Worm (Caenorhabditis elegans) whole organism, late embryonic: ENCODE data around the gene Y57G11C.42.

Experiments used
- C38D4.7 ChIP-seq: fragments of 200-800 bp; sonication (Bioruptor generic); optimal IDR thresholded peaks from 2 replicates; lab custom pipeline; 2018; ENCODE audit warnings: mild to moderate bottlenecking, missing genetic modification characterization, moderate library complexity, missing compliant biosample characterization
- ama-1 ChIP-seq: fragments of 150-350 bp; optimal IDR thresholded peaks from 2 replicates; lab custom pipeline; 2014
- ceh-14 ChIP-seq: sonication (generic microtip); optimal IDR thresholded peaks from 2 replicates; lab custom pipeline; 2016; ENCODE audit warnings: missing genotype, missing genetic modification characterization, missing compliant biosample characterization
- ceh-18 ChIP-seq: sonication (generic microtip); optimal IDR thresholded peaks from 2 replicates; lab custom pipeline; 2016; ENCODE audit warnings: missing genetic modification characterization, missing compliant biosample characterization
- ceh-19 ChIP-seq: fragments of 200-800 bp; sonication (Bioruptor generic); optimal IDR thresholded peaks from 2 replicates; lab custom pipeline; 2018; ENCODE audit warnings: mild to moderate bottlenecking, missing genetic modification characterization, missing compliant biosample characterization
- ceh-31 ChIP-seq: sonication (generic microtip); optimal IDR thresholded peaks from 2 replicates; lab custom pipeline; 2016; ENCODE audit warnings: missing genetic modification characterization, missing compliant biosample characterization
- ceh-34 ChIP-seq: sonication (generic microtip); optimal IDR thresholded peaks from 2 replicates; lab custom pipeline; 2016; ENCODE audit warnings: mild to moderate bottlenecking, missing genetic modification characterization, missing compliant biosample characterization
- ceh-48 ChIP-seq: sonication (generic microtip); optimal IDR thresholded peaks from 2 replicates; lab custom pipeline; 2016; ENCODE audit warnings: missing genetic modification characterization, inconsistent platforms, missing compliant biosample characterization
- ceh-6 ChIP-seq: fragments of 200-800 bp; sonication (Bioruptor generic); optimal IDR thresholded peaks from 2 replicates; lab custom pipeline; 2018; ENCODE audit warnings: mild to moderate bottlenecking, missing genetic modification characterization, missing compliant biosample characterization
- ets-4 ChIP-seq: sonication (generic microtip); optimal IDR thresholded peaks from 2 replicates; lab custom pipeline; 2016; ENCODE audit warnings: missing genetic modification characterization, missing compliant biosample characterization
- fkh-10 ChIP-seq: fragments of 150-350 bp; optimal IDR thresholded peaks from 2 replicates; lab custom pipeline; 2014; ENCODE audit warnings: missing biosample characterization, missing genetic modification reagents, missing genetic modification characterization
- hlh-15 ChIP-seq: sonication (generic microtip); optimal IDR thresholded peaks from 2 replicates; lab custom pipeline; 2016; ENCODE audit warnings: missing genetic modification characterization, missing compliant biosample characterization
- hlh-30 ChIP-seq: sonication (generic microtip); optimal IDR thresholded peaks from 2 replicates; lab custom pipeline; 2017; ENCODE audit warnings: antibody characterized with exemption, missing genetic modification characterization, missing compliant biosample characterization; ENCODE audit not compliant: insufficient read depth
- lim-6 ChIP-seq: sonication (generic microtip); optimal IDR thresholded peaks from 2 replicates; lab custom pipeline; 2016; ENCODE audit warnings: missing genetic modification characterization, missing compliant biosample characterization
- nfya-1 ChIP-seq: sonication (generic microtip); optimal IDR thresholded peaks from 2 replicates; lab custom pipeline; 2017; ENCODE audit warnings: missing genetic modification characterization, mild to moderate bottlenecking, missing compliant biosample characterization, antibody characterized with exemption, moderate library complexity
- nhr-11 ChIP-seq: fragments of 150-350 bp; optimal IDR thresholded peaks from 2 replicates; lab custom pipeline; 2014; ENCODE audit warnings: missing biosample characterization, missing genetic modification characterization
- odd-2 ChIP-seq: sonication (generic microtip); optimal IDR thresholded peaks from 2 replicates; lab custom pipeline; 2017; ENCODE audit warnings: antibody characterized with exemption, mild to moderate bottlenecking, missing genetic modification characterization, missing compliant biosample characterization
- pag-3 ChIP-seq: sonication (generic microtip); optimal IDR thresholded peaks from 2 replicates; lab custom pipeline; 2016; ENCODE audit warnings: missing compliant biosample characterization, missing genetic modification characterization, borderline replicate concordance
- pat-9 ChIP-seq: fragments of 200-800 bp; sonication (Bioruptor generic); optimal IDR thresholded peaks from 2 replicates; lab custom pipeline; 2018; ENCODE audit warnings: mild to moderate bottlenecking, missing genetic modification characterization, moderate library complexity, missing compliant biosample characterization
- pha-2 ChIP-seq: sonication (generic microtip); optimal IDR thresholded peaks from 2 replicates; lab custom pipeline; 2017; ENCODE audit warnings: mild to moderate bottlenecking, missing genetic modification characterization, missing compliant biosample characterization
- pros-1 ChIP-seq: fragments of 150-350 bp; optimal IDR thresholded peaks from 2 replicates; lab custom pipeline; 2014; ENCODE audit warnings: missing biosample characterization, missing genetic modification reagents, missing genetic modification characterization
- ref-2 ChIP-seq: sonication (generic microtip); optimal IDR thresholded peaks from 2 replicates; lab custom pipeline; 2016; ENCODE audit warnings: missing genetic modification characterization, missing compliant biosample characterization
- rnt-1 ChIP-seq: sonication (generic microtip); optimal IDR thresholded peaks from 2 replicates; lab custom pipeline; 2016; ENCODE audit warnings: missing genetic modification characterization, missing compliant biosample characterization
- syd-9 ChIP-seq: sonication (generic microtip); optimal IDR thresholded peaks from 2 replicates; lab custom pipeline; 2016; ENCODE audit warnings: mild to moderate bottlenecking, missing genetic modification characterization, moderate library complexity, missing compliant biosample characterization
- tbx-2 ChIP-seq: sonication (generic microtip); optimal IDR thresholded peaks from 2 replicates; lab custom pipeline; 2016; ENCODE audit warnings: missing genetic modification characterization, missing compliant biosample characterization

Gene Y57G11C.42

ce11 chrIV:14792602-14793232 is 64.4 kb downstream of the Y57G11C.42 start, which contains the start of gene gdi-1:
TSS of gene gdi-1 (minus strand) at chrIV:14792887.
- TF ChIP-seq tbx-2 (tag; lab: Kevin White, UChicago) = no peak
- no peak for TF ChIP-seq pat-9
- no peak for TF ChIP-seq ceh-48 (tag; lab: Kevin White, UChicago)
- no peak for TF ChIP-seq ceh-18 (tag; lab: Kevin White, UChicago)
- no peak for TF ChIP-seq lim-6

DNA sequence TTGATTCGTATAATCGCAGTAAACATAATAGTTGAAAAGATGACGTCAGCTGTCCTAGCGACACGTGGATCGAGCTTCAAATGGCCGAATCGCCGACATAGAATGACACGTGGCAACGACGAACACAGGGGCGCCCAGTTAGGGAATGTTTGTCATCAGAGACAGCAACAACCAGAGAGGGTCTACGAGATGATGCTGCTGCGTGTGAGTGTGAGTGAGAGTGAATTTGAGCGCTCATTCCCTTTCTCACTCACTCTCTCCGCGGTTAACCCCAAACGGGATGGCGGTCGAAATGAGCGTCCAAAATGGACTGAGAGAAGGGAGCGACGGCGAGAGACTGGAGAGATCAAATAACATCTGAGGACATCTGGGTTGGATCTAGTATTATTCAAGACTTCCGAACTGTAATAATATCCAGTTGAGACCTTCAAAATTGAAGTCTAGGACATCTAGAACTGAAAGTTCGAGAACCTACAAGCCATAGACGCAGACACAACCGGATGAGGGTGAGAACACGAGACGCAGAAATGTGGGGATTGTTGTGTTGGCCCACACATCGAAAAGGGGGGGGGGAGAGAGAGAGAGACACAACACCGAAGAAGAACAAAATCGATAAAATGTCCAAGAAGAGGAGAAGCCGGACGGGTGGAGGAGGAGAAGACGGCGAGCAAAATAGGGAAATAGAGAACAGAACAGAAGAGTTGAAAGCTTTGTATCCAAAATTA is 65.7 kb downstream of the Y57G11C.42 start:
- TF ChIP-seq odd-2 (tag; lab: Kevin White, UChicago) (no peak), pros-1 (tag; lab: Kevin White, UChicago) (peak; percentile 2), nhr-11 (tag; lab: Kevin White, UChicago) (no peak), nfya-1 (tag; lab: Kevin White, UChicago) (peak; percentile 75), ceh-6 (GFP tag; lab: Kevin White, UChicago) (peak; percentile 27), C38D4.7 (GFP tag; lab: Kevin White, UChicago) (peak; percentile 1), fkh-10 (GFP tag; lab: Kevin White, UChicago) (peak; percentile 34), pag-3 (tag; lab: Kevin White, UChicago) (no peak), ceh-18 (tag; lab: Kevin White, UChicago) (peak; percentile 30), ref-2 (tag; lab: Kevin White, UChicago) (peak; percentile 59), ets-4 (tag; lab: Kevin White, UChicago) (peak; percentile 51), ceh-48 (tag; lab: Kevin White, UChicago) (peak; percentile 94), pha-2 (peak; percentile 27), ama-1 (no peak), ceh-34 (tag; lab: Kevin White, UChicago) (peak; percentile 74), rnt-1 (tag; lab: Kevin White, UChicago) (peak; percentile 61), ceh-31 (tag; lab: Kevin White, UChicago) (peak; percentile 63), hlh-30 (tag; lab: Kevin White, UChicago) (peak; percentile 21), syd-9 (tag; lab: Kevin White, UChicago) (peak; percentile 13), hlh-15 (tag; lab: Kevin White, UChicago) (no peak), ceh-14 (peak; percentile 7), tbx-2 (tag; lab: Kevin White, UChicago) (peak; percentile 36), ceh-19 (GFP tag; lab: Kevin White, UChicago) (peak; percentile 50)
